Fruit fly (Drosophila melanogaster): ENCODE measurements around the gene SP1029.

SP1029 gene

DNA sequence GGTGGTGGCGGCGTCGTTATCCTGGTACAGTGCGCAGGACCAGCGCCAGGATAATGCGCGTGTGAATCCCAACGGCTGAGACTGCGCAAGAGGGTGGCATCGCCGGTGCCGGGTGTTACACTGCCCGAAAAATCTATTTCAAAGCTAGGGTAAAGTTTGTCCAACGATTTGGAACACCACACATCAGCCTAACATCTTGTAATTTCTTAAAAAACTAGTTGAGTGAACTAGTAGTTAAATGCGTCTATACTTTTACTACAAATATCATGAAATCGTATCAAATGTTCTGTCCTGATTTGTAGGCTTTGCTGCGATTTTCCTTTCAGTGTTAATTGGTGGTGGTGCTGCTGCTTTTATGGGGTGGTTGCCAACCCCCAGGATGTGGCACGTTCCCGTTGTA is 14.8 kb upstream of the SP1029 start (continued):
- TF ChIP-seq chn (GFP tag; optimal IDR thresholded peaks at IDR 0.05), result peak; percentile 11
- peak; percentile 54 for TF ChIP-seq NC2β (GFP tag; optimal IDR thresholded peaks at IDR 0.05)
- TF ChIP-seq nmo (GFP tag; optimal IDR thresholded peaks at IDR 0.05), result peak; percentile 43
- TF ChIP-seq nerfin-2 (GFP tag; IDR thresholded peaks at IDR 0.05; ENCODE audit: partially characterized antibody), result no peak
- TF ChIP-seq ci (GFP tag; IDR thresholded peaks at IDR 0.05), result 0 out of 3 replicates have a peak, but pooled peaks have one; percentile 48
- TF ChIP-seq Mrtf (GFP tag; IDR thresholded peaks at IDR 0.05), result 0 out of 3 replicates have a peak, but pooled peaks have one; percentile 38
- TF ChIP-seq Aef1 (GFP tag; IDR thresholded peaks at IDR 0.05), result no peak
- no peak for TF ChIP-seq ems (GFP tag; optimal IDR thresholded peaks at IDR 0.05)
- no peak for TF ChIP-seq Ets97D (GFP tag; optimal IDR thresholded peaks at IDR 0.05)
- no peak for TF ChIP-seq CG6791 (GFP tag; IDR thresholded peaks at IDR 0.05; ENCODE audit: partially characterized antibody)
- peak; percentile 44 for TF ChIP-seq bab2 (GFP tag; optimal IDR thresholded peaks at IDR 0.05)
- TF ChIP-seq HLH3B (GFP tag; IDR thresholded peaks at IDR 0.05), result no peak
- TF ChIP-seq CG7357 (GFP tag; IDR thresholded peaks at IDR 0.05), result no peak
- TF ChIP-seq CG6689 (GFP tag; IDR thresholded peaks at IDR 0.05), result peak; percentile 46
- TF ChIP-seq PHDP (tag; optimal IDR thresholded peaks at IDR 0.05), result peak; percentile 31
- TF ChIP-seq tup (GFP tag; optimal IDR thresholded peaks at IDR 0.05), result no peak
- no peak for TF ChIP-seq CG1529 (GFP tag; optimal IDR thresholded peaks at IDR 0.05)
- TF ChIP-seq CG43689 (GFP tag; IDR thresholded peaks at IDR 0.05), result no peak
- TF ChIP-seq zf30C (GFP tag; optimal IDR thresholded peaks at IDR 0.05), result peak; percentile 90
- TF ChIP-seq mam (GFP tag; optimal IDR thresholded peaks at IDR 0.05), result no peak
- TF ChIP-seq CG8359 (GFP tag; optimal IDR thresholded peaks at IDR 0.05; ENCODE audit: borderline replicate concordance), result peak; percentile 30
- TF ChIP-seq jumu (GFP tag; optimal IDR thresholded peaks at IDR 0.05), result peak; percentile 10
- TF ChIP-seq BEAF-32 (GFP tag; optimal IDR thresholded peaks at IDR 0.05), result no peak
- no peak for TF ChIP-seq CG11560 (tag; IDR thresholded peaks at IDR 0.05)
- TF ChIP-seq psq (GFP tag; optimal IDR thresholded peaks at IDR 0.05), result no peak
- TF ChIP-seq Gsc (GFP tag; IDR thresholded peaks at IDR 0.05), result no peak
- TF ChIP-seq seq (GFP tag; IDR thresholded peaks at IDR 0.05), result no peak; the same call in 1 of the 2 replicates
- TF ChIP-seq wor (GFP tag; IDR thresholded peaks at IDR 0.05), result 0 out of 2 replicates have a peak, but pooled peaks have one; percentile 12
- TF ChIP-seq Hr3 (GFP tag; optimal IDR thresholded peaks at IDR 0.05), result peak; percentile 24
- peak; percentile 0 for TF ChIP-seq kni (GFP tag; optimal IDR thresholded peaks at IDR 0.05)
- no peak for TF ChIP-seq CG12299 (tag; optimal IDR thresholded peaks at IDR 0.05)
- peak; percentile 19 for TF ChIP-seq CG17385 (GFP tag; optimal IDR thresholded peaks at IDR 0.05)
- TF ChIP-seq CG8290 (GFP tag; optimal IDR thresholded peaks at IDR 0.05), result peak; percentile 9
- no peak for TF ChIP-seq CG8290 (tag; optimal IDR thresholded peaks at IDR 0.05)
- peak; percentile 15 for TF ChIP-seq Sox102F (GFP tag; optimal IDR thresholded peaks at IDR 0.05)
- TF ChIP-seq Antp (GFP tag; optimal IDR thresholded peaks at IDR 0.05), result peak; percentile 21
- TF ChIP-seq ATbp (GFP tag; optimal IDR thresholded peaks at IDR 0.05), result peak; percentile 44
- TF ChIP-seq CG15514 (GFP tag; optimal IDR thresholded peaks at IDR 0.05), result no peak
- peak; percentile 64 for TF ChIP-seq CG14710 (tag; optimal IDR thresholded peaks at IDR 0.05)
- no peak; the same call in 1 of the 2 replicates for TF ChIP-seq vvl (GFP tag; IDR thresholded peaks at IDR 0.05)
- no peak for TF ChIP-seq gro (GFP tag; optimal IDR thresholded peaks at IDR 0.05)
- no peak for TF ChIP-seq Nf-YA (GFP tag; IDR thresholded peaks at IDR 0.05)
- no peak for TF ChIP-seq Hey (tag; optimal IDR thresholded peaks at IDR 0.05)
- TF ChIP-seq CHES-1-like (GFP tag; optimal IDR thresholded peaks at IDR 0.05), result no peak
- TF ChIP-seq CG18619 (GFP tag; optimal IDR thresholded peaks at IDR 0.05), result no peak
- no peak for TF ChIP-seq CG2120 (GFP tag; optimal IDR thresholded peaks at IDR 0.05)
- 0 out of 2 replicates have a peak, but pooled peaks have one; percentile 23 for TF ChIP-seq ssp (GFP tag; IDR thresholded peaks at IDR 0.05)
- no peak for TF ChIP-seq cg (GFP tag; optimal IDR thresholded peaks at IDR 0.05)
- TF ChIP-seq ase (GFP tag; IDR thresholded peaks at IDR 0.05), result no peak
- TF ChIP-seq Atf6 (GFP tag; IDR thresholded peaks at IDR 0.05), result no peak
- peak; percentile 28 for TF ChIP-seq gcm (GFP tag; optimal IDR thresholded peaks at IDR 0.05)
- no peak for TF ChIP-seq Drgx (GFP tag; IDR thresholded peaks at IDR 0.05)
